Fruit fly (Drosophila melanogaster) whole organism, pupa: ENCODE data around the gene CG7271.

Experiments
- CG12605 ChIP-seq: fragments of 200-800 bp; sonication (Bioruptor generic); IDR thresholded peaks from 2 replicates; pipeline ENCODE4 v1.3.6; 2022; ENCODE audit warnings: missing biosample characterization, missing genetic modification characterization
- CG15710 ChIP-seq: fragments of 200-800 bp; sonication (Bioruptor generic); optimal IDR thresholded peaks from 2 replicates; lab custom pipeline; 2018; ENCODE audit warnings: missing biosample characterization, mild to moderate bottlenecking, missing genetic modification characterization, moderate library complexity
- CG32121 ChIP-seq: fragments of 200-800 bp; sonication (Bioruptor generic); IDR thresholded peaks from 2 replicates; pipeline ENCODE4 v1.3.6; 2022; ENCODE audit warnings: missing biosample characterization, missing genetic modification characterization
- CG34367 ChIP-seq: fragments of 200-800 bp; sonication (Bioruptor generic); optimal IDR thresholded peaks from 2 replicates; lab custom pipeline; 2018; ENCODE audit warnings: missing biosample characterization, mild to moderate bottlenecking, missing genetic modification characterization
- rn ChIP-seq: fragments of 200-800 bp; sonication (Bioruptor generic); IDR thresholded peaks from 2 replicates; pipeline ENCODE4 v1.3.6; 2022; ENCODE audit warnings: missing biosample characterization, missing genetic modification characterization

DNA sequence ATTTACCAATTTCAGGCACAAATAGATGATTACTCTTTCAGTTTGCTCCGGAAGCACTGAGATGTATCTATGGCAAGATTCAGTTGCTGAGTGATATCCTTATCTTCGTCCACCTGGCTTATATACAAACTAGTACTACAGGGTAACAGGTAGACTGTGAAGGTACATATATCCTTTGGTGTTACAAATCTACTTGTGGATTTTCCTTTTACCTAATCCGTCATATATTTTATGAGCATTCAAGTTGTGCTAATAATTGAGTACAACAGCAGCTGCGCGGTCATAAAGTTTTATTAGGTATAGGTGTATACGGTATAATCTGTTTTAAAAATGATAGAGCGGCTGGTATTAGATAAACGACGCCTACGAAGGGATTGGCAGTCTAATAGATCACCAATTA lies 5.1 kb downstream of the CG7271 start, which contains the start of gene term:
- TF ChIP-seq rn (no peak), CG15710 (tag; lab: Kevin White, UChicago) (no peak), CG34367 (no peak), CG32121 (GFP tag; lab: Robert Waterston, UW) (no peak), CG12605 (no peak)
